Worm (Caenorhabditis elegans) whole organism, early embryonic: Measurements from ENCODE around the gene F55C9.11.

Source experiments
- B0310.2 ChIP-seq: sonication (generic microtip); optimal IDR thresholded peaks from 2 replicates; lab custom pipeline; 2016; ENCODE audit warnings: mild to moderate bottlenecking, missing genetic modification characterization, missing compliant biosample characterization
- F13C5.2 ChIP-seq: sonication (generic microtip); optimal IDR thresholded peaks from 2 replicates; lab custom pipeline; 2017; ENCODE audit warnings: mild to moderate bottlenecking, missing genetic modification characterization, inconsistent platforms, missing compliant biosample characterization
- aly-1 ChIP-seq: sonication (generic microtip); optimal IDR thresholded peaks from 2 replicates; lab custom pipeline; 2016; ENCODE audit warnings: missing genetic modification characterization, missing compliant biosample characterization
- ama-1 ChIP-seq: fragments of 150-350 bp; optimal IDR thresholded peaks from 2 replicates; lab custom pipeline; 2014
- ceh-13 ChIP-seq: fragments of 200-800 bp; sonication (Bioruptor generic); optimal IDR thresholded peaks from 2 replicates; lab custom pipeline; 2018; ENCODE audit warnings: mild to moderate bottlenecking, missing genetic modification characterization, missing compliant biosample characterization
- ceh-36 ChIP-seq: sonication (generic microtip); optimal IDR thresholded peaks from 2 replicates; lab custom pipeline; 2016; ENCODE audit warnings: missing genetic modification characterization, inconsistent platforms, missing compliant biosample characterization
- ets-7 ChIP-seq: sonication (generic microtip); optimal IDR thresholded peaks from 2 replicates; lab custom pipeline; 2016; ENCODE audit warnings: missing genotype, missing genetic modification characterization, missing compliant biosample characterization
- flt-1 ChIP-seq: fragments of 200-800 bp; sonication (Bioruptor generic); IDR thresholded peaks from 2 replicates; pipeline ENCODE4 v1.3.6; 2022; ENCODE audit warnings: missing genetic modification characterization, missing compliant biosample characterization
- hmbx-1 ChIP-seq: sonication (generic microtip); optimal IDR thresholded peaks from 2 replicates; lab custom pipeline; 2016; ENCODE audit warnings: mild to moderate bottlenecking, missing genetic modification characterization, missing compliant biosample characterization
- hmg-4 ChIP-seq: fragments of 200-800 bp; sonication (Bioruptor generic); optimal IDR thresholded peaks from 2 replicates; lab custom pipeline; 2018; ENCODE audit warnings: mild to moderate bottlenecking, missing genetic modification characterization, missing compliant biosample characterization
- hnd-1 ChIP-seq: sonication (generic microtip); optimal IDR thresholded peaks from 2 replicates; lab custom pipeline; 2016; ENCODE audit warnings: missing genetic modification characterization, missing compliant biosample characterization
- pes-1 ChIP-seq: fragments of 200-800 bp; sonication (Bioruptor generic); IDR thresholded peaks from 2 replicates; pipeline ENCODE4 v1.3.6; 2022; ENCODE audit warnings: missing genetic modification reagents, missing genetic modification characterization, missing compliant biosample characterization
- scrt-1 ChIP-seq: fragments of 200-800 bp; sonication (Bioruptor generic); IDR thresholded peaks from 2 replicates; pipeline ENCODE4 v1.3.6; 2022; ENCODE audit warnings: missing genetic modification characterization, missing compliant biosample characterization
- sea-1 ChIP-seq: fragments of 200-800 bp; sonication (Bioruptor generic); conservative IDR thresholded peaks from 2 replicates; pipeline ENCODE4 v1.3.6; 2022; ENCODE audit warnings: missing genetic modification characterization, missing compliant biosample characterization
- tbx-11 ChIP-seq: fragments of 200-800 bp; sonication (Bioruptor generic); IDR thresholded peaks from 2 replicates; pipeline ENCODE4 v1.3.6; 2022; ENCODE audit warnings: missing genetic modification characterization, missing compliant biosample characterization
- tbx-37 ChIP-seq: fragments of 200-800 bp; sonication (Bioruptor generic); conservative IDR thresholded peaks from 2 replicates; pipeline ENCODE4 v1.3.6; 2022; ENCODE audit warnings: missing genetic modification reagents, missing genetic modification characterization, missing compliant biosample characterization
- tra-4 ChIP-seq: sonication (generic microtip); optimal IDR thresholded peaks from 2 replicates; lab custom pipeline; 2017; ENCODE audit warnings: missing genetic modification characterization, missing compliant biosample characterization

Gene F55C9.11

DNA sequence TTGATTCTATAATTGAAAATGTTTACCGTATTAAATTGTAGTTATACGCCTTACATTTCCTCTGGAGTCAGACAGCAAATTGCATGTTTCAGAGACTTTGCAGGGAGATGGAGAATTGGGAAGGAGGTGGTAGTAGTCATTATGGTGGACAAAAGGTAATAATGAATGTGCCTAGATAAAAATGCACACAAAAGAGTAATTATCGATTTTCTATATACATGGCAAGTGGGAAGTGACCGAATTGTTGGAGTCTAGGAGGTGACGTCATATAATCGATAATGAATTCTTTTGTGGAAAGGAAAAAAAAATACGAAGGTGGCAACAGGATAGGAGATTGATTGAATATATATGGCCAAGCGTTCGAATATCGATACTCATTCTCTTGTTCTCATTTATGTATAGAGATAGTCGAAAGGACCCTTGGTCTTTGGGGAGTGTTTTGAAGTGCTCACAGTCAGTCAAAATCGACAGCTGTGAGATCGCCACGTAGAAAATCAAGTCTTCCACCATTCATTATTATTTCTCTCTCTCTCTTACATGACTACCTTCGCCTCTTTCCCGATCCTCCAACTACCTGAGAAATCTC, 5.8 kb downstream of the F55C9.11 start, which contains the start of the genes fbxb-63 and fbxb-61:
Gene fbxb-63 (minus strand): TSS at position 142 of the 586 bp plus-strand sequence.
Gene fbxb-61 (plus strand): TSS at position 536 of the 586 bp plus-strand sequence.
- TF ChIP-seq tbx-11: no peak
- TF ChIP-seq tbx-37 (GFP tag; lab: Robert Waterston, UW): no peak
- no peak for TF ChIP-seq sea-1 (GFP tag; lab: Robert Waterston, UW)
- no peak for TF ChIP-seq flt-1
- TF ChIP-seq tra-4 (tag; lab: Kevin White, UChicago): no peak
- no peak for TF ChIP-seq F13C5.2 (tag; lab: Kevin White, UChicago)
- TF ChIP-seq ceh-36 (tag; lab: Kevin White, UChicago): no peak
- TF ChIP-seq ceh-13 (GFP tag; lab: Kevin White, UChicago): no peak
- no peak for TF ChIP-seq ets-7 (tag; lab: Kevin White, UChicago)

ce11 chrV:19301934-19302333, 7.6 kb downstream of the F55C9.11 start, which contains the start of gene fbxb-62:
Gene fbxb-62 (minus strand): TSS chrV:19302034.
- no peak for TF ChIP-seq hmbx-1
- no peak for TF ChIP-seq ets-7 (tag; lab: Kevin White, UChicago)
- TF ChIP-seq scrt-1 (GFP tag; lab: Robert Waterston, UW): no peak
- TF ChIP-seq ama-1 (lab: Kevin White, UChicago): no peak
- TF ChIP-seq hmg-4 (GFP tag; lab: Kevin White, UChicago): no peak
- TF ChIP-seq flt-1: no peak
- no peak for TF ChIP-seq ceh-13 (GFP tag; lab: Kevin White, UChicago)
- TF ChIP-seq pes-1 (GFP tag; lab: Robert Waterston, UW): no peak
- no peak for TF ChIP-seq F13C5.2 (tag; lab: Kevin White, UChicago)
- no peak for TF ChIP-seq hnd-1 (tag; lab: Kevin White, UChicago)
- TF ChIP-seq aly-1 (tag; lab: Kevin White, UChicago): no peak
- TF ChIP-seq tra-4 (tag; lab: Kevin White, UChicago): no peak
- TF ChIP-seq tbx-11: no peak

- TF ChIP-seq ceh-13 (GFP tag; lab: Kevin White, UChicago): no peak
- TF ChIP-seq ceh-36 (tag; lab: Kevin White, UChicago): no peak
- no peak for TF ChIP-seq pes-1 (GFP tag; lab: Robert Waterston, UW)
- TF ChIP-seq tbx-11: no peak
- TF ChIP-seq hmg-4 (GFP tag; lab: Kevin White, UChicago): no peak
- no peak for TF ChIP-seq ama-1 (lab: Kevin White, UChicago)
- no peak for TF ChIP-seq aly-1 (tag; lab: Kevin White, UChicago)
- TF ChIP-seq flt-1: no peak
- no peak for TF ChIP-seq hmbx-1
- no peak for TF ChIP-seq tbx-37 (GFP tag; lab: Robert Waterston, UW)
- TF ChIP-seq sea-1 (GFP tag; lab: Robert Waterston, UW): no peak
- TF ChIP-seq tra-4 (tag; lab: Kevin White, UChicago): no peak
- no peak for TF ChIP-seq scrt-1 (GFP tag; lab: Robert Waterston, UW)
- TF ChIP-seq B0310.2 (tag; lab: Kevin White, UChicago): no peak
- TF ChIP-seq hnd-1 (tag; lab: Kevin White, UChicago): no peak
- no peak for TF ChIP-seq F13C5.2 (tag; lab: Kevin White, UChicago)
- TF ChIP-seq ets-7 (tag; lab: Kevin White, UChicago): no peak
Observed at ce11 chrV:19299262-19299661, 10.2 kb downstream of the F55C9.11 start, which contains the start of gene F55C9.14. Gene F55C9.14 (plus strand): TSS chrV:19299562.

- TF ChIP-seq ama-1 (lab: Kevin White, UChicago): no peak
- TF ChIP-seq tra-4 (tag; lab: Kevin White, UChicago): no peak
- TF ChIP-seq hnd-1 (tag; lab: Kevin White, UChicago): no peak
- TF ChIP-seq tbx-11: no peak
- TF ChIP-seq ets-7 (tag; lab: Kevin White, UChicago): no peak
- no peak for TF ChIP-seq hmg-4 (GFP tag; lab: Kevin White, UChicago)
- TF ChIP-seq hmbx-1: no peak
- no peak for TF ChIP-seq tbx-37 (GFP tag; lab: Robert Waterston, UW)
- no peak for TF ChIP-seq sea-1 (GFP tag; lab: Robert Waterston, UW)
- TF ChIP-seq aly-1 (tag; lab: Kevin White, UChicago): no peak
- TF ChIP-seq ceh-36 (tag; lab: Kevin White, UChicago): no peak
Observed at ce11 chrV:19297510-19297909, 12.0 kb downstream of the F55C9.11 start, which contains the start of gene fbxb-60. Gene fbxb-60 (plus strand): TSS chrV:19297810.

DNA sequence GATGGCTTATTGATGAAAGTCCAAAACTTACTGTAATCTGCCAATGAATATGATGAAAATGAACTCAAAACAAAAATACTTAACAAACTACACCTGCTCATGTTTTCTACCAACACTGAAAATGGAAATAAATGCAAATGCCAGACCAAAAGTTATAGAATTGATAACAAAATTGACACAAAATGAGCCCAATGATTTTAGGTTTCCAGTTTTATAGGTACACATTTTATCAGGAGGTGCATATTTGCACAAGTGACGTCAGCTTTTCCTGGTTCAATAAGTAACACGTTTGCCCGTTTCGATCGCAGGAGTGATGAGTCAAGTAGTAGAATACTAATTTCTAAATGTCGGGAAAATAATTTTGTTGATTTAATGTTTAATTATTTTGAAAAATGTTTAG, 12.8 kb downstream of the F55C9.11 start, which contains the start of gene F55C9.6:
Gene F55C9.6 (minus strand): TSS at position 101 of the 400 bp plus-strand sequence.
- TF ChIP-seq tra-4 (tag; lab: Kevin White, UChicago) (no peak), pes-1 (GFP tag; lab: Robert Waterston, UW) (no peak), F13C5.2 (tag; lab: Kevin White, UChicago) (no peak), hmg-4 (GFP tag; lab: Kevin White, UChicago) (no peak), tbx-11 (no peak), sea-1 (GFP tag; lab: Robert Waterston, UW) (no peak), hmbx-1 (no peak), ama-1 (lab: Kevin White, UChicago) (no peak), aly-1 (tag; lab: Kevin White, UChicago) (no peak), scrt-1 (GFP tag; lab: Robert Waterston, UW) (no peak), flt-1 (no peak), B0310.2 (tag; lab: Kevin White, UChicago) (no peak), ets-7 (tag; lab: Kevin White, UChicago) (no peak), tbx-37 (GFP tag; lab: Robert Waterston, UW) (no peak), hnd-1 (tag; lab: Kevin White, UChicago) (no peak)

ce11 chrV:19293025-19293424, 16.5 kb downstream of the F55C9.11 start, which contains the start of gene F55C9.5:
Gene F55C9.5 (minus strand): TSS chrV:19293125.
- TF ChIP-seq B0310.2 (tag; lab: Kevin White, UChicago) (no peak), pes-1 (GFP tag; lab: Robert Waterston, UW) (no peak), scrt-1 (GFP tag; lab: Robert Waterston, UW) (no peak), ets-7 (tag; lab: Kevin White, UChicago) (no peak), F13C5.2 (tag; lab: Kevin White, UChicago) (no peak), ceh-36 (tag; lab: Kevin White, UChicago) (no peak), tra-4 (tag; lab: Kevin White, UChicago) (no peak)
